Worm (Caenorhabditis elegans): ENCODE measurements around the gene F26A10.2.

- TF ChIP-seq zag-1 (tag; optimal IDR thresholded peaks at IDR 0.05), result no peak
- TF ChIP-seq lin-39 (tag; optimal IDR thresholded peaks at IDR 0.05), result no peak
- no peak for TF ChIP-seq lsy-2 (tag; optimal IDR thresholded peaks at IDR 0.05)
- no peak for TF ChIP-seq unc-39 (tag; optimal IDR thresholded peaks at IDR 0.05)
Observed at ce11 chrX:7640811-7641210, 4.4 kb downstream of the F26A10.2 start.
